Worm (Caenorhabditis elegans): Measurements from ENCODE around the gene fut-2.

DNA sequence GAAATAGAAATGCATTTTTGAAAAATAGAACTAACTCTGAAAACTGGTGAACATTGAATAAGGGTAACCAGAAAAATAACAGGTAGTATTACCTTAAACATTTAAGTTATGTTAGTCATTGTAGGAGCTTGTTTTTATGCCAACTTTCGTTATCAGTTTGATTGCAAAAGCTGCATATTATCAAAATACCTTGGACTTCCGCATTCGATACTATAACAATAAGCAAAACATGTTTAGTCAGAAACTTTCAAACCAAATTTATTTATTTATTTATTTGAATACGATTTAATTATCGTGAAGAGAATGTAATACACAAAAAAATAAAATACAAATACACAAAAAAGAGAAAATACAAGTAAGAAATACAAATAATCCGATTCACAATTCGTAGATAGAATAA lies 21.4 kb downstream of the fut-2 start, which contains the start of gene K04A8.19:
- TF ChIP-seq nfya-1 (tag; optimal IDR thresholded peaks at IDR 0.05; ENCODE audit: borderline replicate concordance, insufficient read depth): no peak
- no peak for TF ChIP-seq chd-7 (tag; optimal IDR thresholded peaks at IDR 0.05)
- TF ChIP-seq attf-6 (GFP tag; IDR thresholded peaks at IDR 0.05): no peak
- TF ChIP-seq ztf-28 (GFP tag; IDR thresholded peaks at IDR 0.05): no peak
- no peak for TF ChIP-seq snpc-1.1 (tag; optimal IDR thresholded peaks at IDR 0.05; ENCODE audit: insufficient read depth)
